Fruit fly (Drosophila melanogaster): ENCODE data around the gene CG34008.

The CG34008 gene

dm6 chr3R:20567507-20568222 is 13.7 kb downstream of the CG34008 start:
- TF ChIP-seq noc (tag; optimal IDR thresholded peaks at IDR 0.05) = no peak

dm6 chr3R:20565546-20565948 is 15.8 kb downstream of the CG34008 start:
- no peak for TF ChIP-seq noc (tag; optimal IDR thresholded peaks at IDR 0.05)

dm6 chr3R:20563830-20564421 is 17.4 kb downstream of the CG34008 start, which contains the start of gene CG10877:
TSS of gene CG10877 (minus strand) at chr3R:20564067.
- no peak for TF ChIP-seq noc (tag; optimal IDR thresholded peaks at IDR 0.05)

dm6 chr3R:20560668-20561226 is 20.6 kb downstream of the CG34008 start, which contains the start of gene CG5191:
TSS of gene CG5191 (plus strand) at chr3R:20560865.
- TF ChIP-seq noc (tag; optimal IDR thresholded peaks at IDR 0.05) = no peak

- no peak for TF ChIP-seq noc (tag; optimal IDR thresholded peaks at IDR 0.05)
Observed at dm6 chr3R:20560019-20560667, 21.2 kb downstream of the CG34008 start, which contains the start of gene CG15922. TSS of gene CG15922 (minus strand) at chr3R:20560280.

dm6 chr3R:20558106-20558489 is 23.2 kb downstream of the CG34008 start:
- TF ChIP-seq noc (tag; optimal IDR thresholded peaks at IDR 0.05) = no peak

dm6 chr3R:20557415-20558105 is 23.8 kb downstream of the CG34008 start, which contains the start of the genes DPCoAC and CG5180:
TSS of gene DPCoAC (minus strand) at chr3R:20557667.
TSS of gene CG5180 (plus strand) at chr3R:20557930.
- TF ChIP-seq noc (tag; optimal IDR thresholded peaks at IDR 0.05) = peak; percentile 36

dm6 chr3R:20557114-20557414 is 24.3 kb downstream of the CG34008 start:
- no peak for TF ChIP-seq noc (tag; optimal IDR thresholded peaks at IDR 0.05)

dm6 chr3R:20556281-20557113 is 24.8 kb downstream of the CG34008 start:
- TF ChIP-seq noc (tag; optimal IDR thresholded peaks at IDR 0.05) = peak; percentile 87

dm6 chr3R:20555720-20556280 is 25.5 kb downstream of the CG34008 start:
- TF ChIP-seq noc (tag; optimal IDR thresholded peaks at IDR 0.05) = no peak

- peak; percentile 39 for TF ChIP-seq noc (tag; optimal IDR thresholded peaks at IDR 0.05)
Observed at dm6 chr3R:20555023-20555422, 26.3 kb downstream of the CG34008 start.

- no peak for TF ChIP-seq noc (tag; optimal IDR thresholded peaks at IDR 0.05)
Observed at dm6 chr3R:20554300-20554699, 27.0 kb downstream of the CG34008 start, which contains the start of gene att-ORFB. TSS of gene att-ORFB (minus strand) at chr3R:20554400.

dm6 chr3R:20552093-20552492 is 29.2 kb downstream of the CG34008 start, which contains the start of gene Stat92E:
TSS of gene Stat92E (minus strand) at chr3R:20552311.
- TF ChIP-seq noc (tag; optimal IDR thresholded peaks at IDR 0.05) = no peak

- TF ChIP-seq noc (tag; optimal IDR thresholded peaks at IDR 0.05) = no peak
Observed at dm6 chr3R:20551487-20552079, 29.7 kb downstream of the CG34008 start.

Measured in whole organism, larva.